Fruit fly (Drosophila melanogaster) whole organism, adult: Measurements from ENCODE around the gene CG2182.

Experiments
- Hr96 ChIP-seq: fragments of 200-800 bp; sonication (Bioruptor generic); optimal IDR thresholded peaks from 2 replicates; lab custom pipeline; 2016; ENCODE audit warnings: missing biosample characterization, missing genetic modification characterization
- Mnt ChIP-seq: fragments of 200-800 bp; sonication (Bioruptor generic); optimal IDR thresholded peaks from 2 replicates; lab custom pipeline; 2016; ENCODE audit warnings: missing biosample characterization, mild to moderate bottlenecking, missing genetic modification characterization
- bab1 ChIP-seq: fragments of 200-800 bp; sonication (Bioruptor generic); optimal IDR thresholded peaks from 3 replicates; lab custom pipeline; 2019; ENCODE audit warnings: missing biosample characterization, mild to moderate bottlenecking, missing genetic modification characterization, moderate library complexity
- pad ChIP-seq: fragments of 200-800 bp; sonication (Bioruptor generic); optimal IDR thresholded peaks from 3 replicates; lab custom pipeline; 2017; ENCODE audit warnings: missing biosample characterization, missing genetic modification characterization, mild to moderate bottlenecking, moderate library complexity, missing genetic modification reagents

dm6 chr3R:5682238-5682637 lies 22.5 kb upstream of the CG2182 start:
- TF ChIP-seq pad (GFP tag; lab: Kevin White, UChicago) (no peak), bab1 (no peak), Hr96 (no peak), Mnt (GFP tag; lab: Kevin White, UChicago) (no peak)
